Fruit fly (Drosophila melanogaster) whole organism, embryonic: ENCODE data around the gene mthl11.

Experiments
- CG11456 ChIP-seq: fragments of 200-800 bp; sonication (Bioruptor generic); IDR thresholded peaks from 3 replicates; pipeline ENCODE4 v1.3.6; 2022; ENCODE audit warnings: missing biosample characterization, missing genetic modification characterization
- CG12071 ChIP-seq: fragments of 200-800 bp; sonication (Bioruptor generic); optimal IDR thresholded peaks from 3 replicates; lab custom pipeline; 2018; ENCODE audit warnings: missing biosample characterization, mild to moderate bottlenecking, missing genetic modification characterization
- CG12155 ChIP-seq: fragments of 200-800 bp; sonication (Bioruptor generic); optimal IDR thresholded peaks from 3 replicates; lab custom pipeline; 2016; ENCODE audit warnings: missing biosample characterization, missing genetic modification characterization
- CG12769 ChIP-seq: fragments of 200-800 bp; sonication (Bioruptor generic); optimal IDR thresholded peaks from 2 replicates; lab custom pipeline; 2019; ENCODE audit warnings: missing biosample characterization, mild to moderate bottlenecking, missing genetic modification characterization, moderate library complexity
- CG15479 ChIP-seq: fragments of 200-800 bp; sonication (Bioruptor generic); optimal IDR thresholded peaks from 3 replicates; lab custom pipeline; 2019; ENCODE audit warnings: missing biosample characterization, mild to moderate bottlenecking, missing genetic modification characterization, moderate library complexity
- CG17385 ChIP-seq: fragments of 200-800 bp; sonication (Bioruptor generic); optimal IDR thresholded peaks from 3 replicates; lab custom pipeline; 2018; ENCODE audit warnings: missing biosample characterization, mild to moderate bottlenecking, missing genetic modification characterization
- CG17912 ChIP-seq: fragments of 200-800 bp; sonication (Bioruptor generic); optimal IDR thresholded peaks from 2 replicates; lab custom pipeline; 2018; ENCODE audit warnings: missing biosample characterization, mild to moderate bottlenecking, missing genetic modification characterization
- CG18262 ChIP-seq: fragments of 200-800 bp; optimal IDR thresholded peaks from 3 replicates; lab custom pipeline; 2019; ENCODE audit warnings: missing biosample characterization, mild to moderate bottlenecking, missing genetic modification characterization, moderate library complexity
- CG18619 ChIP-seq: fragments of 200-800 bp; sonication (Bioruptor generic); optimal IDR thresholded peaks from 3 replicates; lab custom pipeline; 2017; ENCODE audit warnings: missing biosample characterization, mild to moderate bottlenecking, missing genetic modification characterization
- CG18764 ChIP-seq: fragments of 200-800 bp; sonication (Bioruptor generic); optimal IDR thresholded peaks from 3 replicates; lab custom pipeline; 2016; ENCODE audit warnings: missing biosample characterization, missing genetic modification characterization
- CG2199 ChIP-seq: fragments of 200-800 bp; sonication (Bioruptor generic); IDR thresholded peaks from 3 replicates; pipeline ENCODE4 v1.3.6; 2022; ENCODE audit warnings: missing biosample characterization, missing genetic modification characterization
- CG2875 ChIP-seq: fragments of 200-800 bp; sonication (Bioruptor generic); optimal IDR thresholded peaks from 2 replicates; lab custom pipeline; 2017; ENCODE audit warnings: missing biosample characterization, mild to moderate bottlenecking, missing genetic modification characterization, missing genetic modification reagents
- CG2889 ChIP-seq: fragments of 200-800 bp; sonication (Bioruptor generic); IDR thresholded peaks from 3 replicates; pipeline ENCODE4 v1.3.6; 2022; ENCODE audit warnings: missing biosample characterization, missing genetic modification characterization
- CG5953 ChIP-seq: fragments of 200-800 bp; sonication (Bioruptor generic); IDR thresholded peaks from 2 replicates; pipeline ENCODE4 v1.3.6; 2022; ENCODE audit warnings: missing biosample characterization, missing genetic modification characterization
- CG6654 ChIP-seq: fragments of 200-800 bp; sonication (Bioruptor generic); optimal IDR thresholded peaks from 2 replicates; lab custom pipeline; 2017; ENCODE audit warnings: missing biosample characterization, mild to moderate bottlenecking, missing genetic modification characterization
- CG7556 ChIP-seq: fragments of 200-800 bp; sonication (Bioruptor generic); optimal IDR thresholded peaks from 2 replicates; lab custom pipeline; 2017; ENCODE audit warnings: missing biosample characterization, mild to moderate bottlenecking, missing genetic modification characterization
- CG8089 ChIP-seq: fragments of 200-800 bp; sonication (Bioruptor generic); optimal IDR thresholded peaks from 3 replicates; lab custom pipeline; 2016; ENCODE audit warnings: missing biosample characterization, missing genetic modification characterization
- CG9727 ChIP-seq: fragments of 200-800 bp; sonication (Bioruptor generic); optimal IDR thresholded peaks from 3 replicates; lab custom pipeline; 2017; ENCODE audit warnings: missing biosample characterization, mild to moderate bottlenecking, missing genetic modification characterization
- CG9817 ChIP-seq: fragments of 200-800 bp; sonication (Bioruptor generic); optimal IDR thresholded peaks from 2 replicates; lab custom pipeline; 2018; ENCODE audit warnings: missing biosample characterization, mild to moderate bottlenecking, missing genetic modification characterization, moderate library complexity
- CTCF ChIP-seq: fragments of 200-800 bp; sonication (Bioruptor generic); optimal IDR thresholded peaks from 2 replicates; lab custom pipeline; 2017; ENCODE audit warnings: missing biosample characterization, mild to moderate bottlenecking, missing genetic modification characterization, moderate library complexity
- Mes4 ChIP-seq: fragments of 200-800 bp; sonication (Bioruptor generic); optimal IDR thresholded peaks from 2 replicates; lab custom pipeline; 2016; ENCODE audit warnings: missing biosample characterization, missing genetic modification characterization
- Nf-YA ChIP-seq: fragments of 200-800 bp; sonication (Bioruptor generic); IDR thresholded peaks from 2 replicates; pipeline ENCODE4 v1.3.6; 2022; ENCODE audit warnings: missing biosample characterization, missing genetic modification characterization
- NfI ChIP-seq: fragments of 200-800 bp; sonication (Bioruptor generic); optimal IDR thresholded peaks from 3 replicates; lab custom pipeline; 2018; ENCODE audit warnings: missing biosample characterization, mild to moderate bottlenecking, missing genetic modification characterization, moderate library complexity
- Oaz ChIP-seq: fragments of 200-800 bp; sonication (Bioruptor generic); IDR thresholded peaks from 2 replicates; pipeline ENCODE4 v1.3.6; 2022; ENCODE audit warnings: missing biosample characterization, missing genetic modification characterization
- Pdp1 ChIP-seq, 2 experiments: fragments of 200-800 bp; sonication (Bioruptor generic); optimal IDR thresholded peaks; 3 replicates each; lab custom pipeline; 2016; ENCODE audit warnings: missing biosample characterization in 2 of 2, missing genetic modification characterization in 2 of 2, mild to moderate bottlenecking in 1 of 2, moderate library complexity in 1 of 2
- Ptx1 ChIP-seq: fragments of 200-800 bp; sonication (Bioruptor generic); IDR thresholded peaks from 2 replicates; pipeline ENCODE4 v1.3.6; 2022; ENCODE audit warnings: missing biosample characterization, missing genetic modification characterization
- Sox100B ChIP-seq: fragments of 200-800 bp; sonication (Bioruptor generic); optimal IDR thresholded peaks from 3 replicates; lab custom pipeline; 2018; ENCODE audit warnings: missing biosample characterization, mild to moderate bottlenecking, missing genetic modification characterization
- Ssrp ChIP-seq: fragments of 200-800 bp; sonication (Bioruptor generic); optimal IDR thresholded peaks from 2 replicates; lab custom pipeline; 2018; ENCODE audit warnings: missing biosample characterization, mild to moderate bottlenecking, missing genetic modification characterization, moderate library complexity
- Stat92E ChIP-seq, 3 experiments: fragments of >200 bp in 2 of 3; fragments of 200-800 bp in 1 of 3; sonication (Bioruptor generic) in 1 of 3; optimal IDR thresholded peaks; 2 replicates each; lab custom pipeline; 2017 to 2019; ENCODE audit warnings: missing biosample characterization in 3 of 3, missing genetic modification characterization in 3 of 3, mild to moderate bottlenecking in 1 of 3, moderate library complexity in 1 of 3
- ara ChIP-seq: fragments of 200-800 bp; sonication (Bioruptor generic); IDR thresholded peaks from 2 replicates; pipeline ENCODE4 v1.3.6; 2022; ENCODE audit warnings: missing biosample characterization, missing genetic modification characterization
- ash1 ChIP-seq: fragments of 200-800 bp; sonication (Bioruptor generic); optimal IDR thresholded peaks from 2 replicates; lab custom pipeline; 2018; ENCODE audit warnings: missing biosample characterization, mild to moderate bottlenecking, missing genetic modification characterization
- chn ChIP-seq: fragments of 200-800 bp; sonication (Bioruptor generic); optimal IDR thresholded peaks from 2 replicates; lab custom pipeline; 2016; ENCODE audit warnings: missing biosample characterization, missing genetic modification characterization
- crol ChIP-seq: fragments of 200-800 bp; sonication (Bioruptor generic); IDR thresholded peaks from 2 replicates; pipeline ENCODE4 v1.3.6; 2022; ENCODE audit warnings: missing biosample characterization, missing genetic modification characterization
- da ChIP-seq: fragments of 200-800 bp; sonication (Bioruptor generic); optimal IDR thresholded peaks from 2 replicates; lab custom pipeline; 2016; ENCODE audit warnings: missing biosample characterization, missing genetic modification characterization
- exex ChIP-seq: fragments of 200-800 bp; sonication (Bioruptor generic); optimal IDR thresholded peaks from 4 replicates; lab custom pipeline; 2018; ENCODE audit warnings: missing biosample characterization, mild to moderate bottlenecking, missing genetic modification characterization, moderate library complexity
- eyg ChIP-seq: fragments of 200-800 bp; sonication (Bioruptor generic); optimal IDR thresholded peaks from 3 replicates; lab custom pipeline; 2016; ENCODE audit warnings: missing biosample characterization, missing genetic modification characterization
- fd3F ChIP-seq: fragments of 200-800 bp; sonication (Bioruptor generic); optimal IDR thresholded peaks from 2 replicates; lab custom pipeline; 2018; ENCODE audit warnings: missing biosample characterization, mild to moderate bottlenecking, missing genetic modification characterization, moderate library complexity
- fd64A ChIP-seq: fragments of 200-800 bp; sonication (Bioruptor generic); optimal IDR thresholded peaks from 3 replicates; lab custom pipeline; 2018; ENCODE audit warnings: missing biosample characterization, mild to moderate bottlenecking, missing genetic modification characterization
- gfzf ChIP-seq: fragments of 200-800 bp; sonication (Bioruptor generic); optimal IDR thresholded peaks from 2 replicates; lab custom pipeline; 2016; ENCODE audit warnings: missing biosample characterization, mild to moderate bottlenecking, missing genetic modification characterization, moderate library complexity
- gro ChIP-seq: fragments of 200-800 bp; sonication (Bioruptor generic); optimal IDR thresholded peaks from 2 replicates; lab custom pipeline; 2016; ENCODE audit warnings: missing biosample characterization, missing genetic modification characterization
- gt ChIP-seq: fragments of 200-800 bp; sonication (Bioruptor generic); IDR thresholded peaks from 2 replicates; pipeline ENCODE4 v1.3.6; 2022; ENCODE audit warnings: missing biosample characterization, missing genetic modification characterization
- kay ChIP-seq: fragments of 200-800 bp; sonication (Bioruptor generic); optimal IDR thresholded peaks from 2 replicates; lab custom pipeline; 2016; ENCODE audit warnings: missing biosample characterization, missing genetic modification characterization
- kni ChIP-seq: fragments of 200-800 bp; sonication (Bioruptor generic); optimal IDR thresholded peaks from 3 replicates; lab custom pipeline; 2017; ENCODE audit warnings: mild to moderate bottlenecking, missing biosample characterization, missing genetic modification reagents, missing genetic modification characterization
- luna ChIP-seq: fragments of 200-800 bp; sonication (Bioruptor generic); optimal IDR thresholded peaks from 2 replicates; lab custom pipeline; 2016; ENCODE audit warnings: missing biosample characterization, missing genetic modification characterization
- oc ChIP-seq: fragments of 200-800 bp; sonication (Bioruptor generic); optimal IDR thresholded peaks from 2 replicates; lab custom pipeline; 2018; ENCODE audit warnings: missing biosample characterization, mild to moderate bottlenecking, missing genetic modification characterization, moderate library complexity
- org-1 ChIP-seq: fragments of 200-800 bp; sonication (Bioruptor generic); optimal IDR thresholded peaks from 2 replicates; lab custom pipeline; 2017; ENCODE audit warnings: missing biosample characterization, missing genetic modification characterization
- peb ChIP-seq: fragments of 200-800 bp; sonication (Bioruptor generic); IDR thresholded peaks from 2 replicates; pipeline ENCODE4 v1.3.6; 2022; ENCODE audit warnings: missing biosample characterization, missing genetic modification characterization
- schlank ChIP-seq: fragments of 200-800 bp; sonication (Bioruptor generic); optimal IDR thresholded peaks from 2 replicates; lab custom pipeline; 2018; ENCODE audit warnings: missing biosample characterization, mild to moderate bottlenecking, missing genetic modification characterization
- scrt ChIP-seq: fragments of 200-800 bp; sonication (Bioruptor generic); optimal IDR thresholded peaks from 2 replicates; lab custom pipeline; 2018; ENCODE audit warnings: missing biosample characterization, mild to moderate bottlenecking, missing genetic modification characterization, moderate library complexity
- zfh1 ChIP-seq: fragments of 200-800 bp; sonication (Bioruptor generic); IDR thresholded peaks from 3 replicates; pipeline ENCODE4 v1.3.6; 2022; ENCODE audit warnings: missing biosample characterization, missing genetic modification characterization

The mthl11 gene

DNA sequence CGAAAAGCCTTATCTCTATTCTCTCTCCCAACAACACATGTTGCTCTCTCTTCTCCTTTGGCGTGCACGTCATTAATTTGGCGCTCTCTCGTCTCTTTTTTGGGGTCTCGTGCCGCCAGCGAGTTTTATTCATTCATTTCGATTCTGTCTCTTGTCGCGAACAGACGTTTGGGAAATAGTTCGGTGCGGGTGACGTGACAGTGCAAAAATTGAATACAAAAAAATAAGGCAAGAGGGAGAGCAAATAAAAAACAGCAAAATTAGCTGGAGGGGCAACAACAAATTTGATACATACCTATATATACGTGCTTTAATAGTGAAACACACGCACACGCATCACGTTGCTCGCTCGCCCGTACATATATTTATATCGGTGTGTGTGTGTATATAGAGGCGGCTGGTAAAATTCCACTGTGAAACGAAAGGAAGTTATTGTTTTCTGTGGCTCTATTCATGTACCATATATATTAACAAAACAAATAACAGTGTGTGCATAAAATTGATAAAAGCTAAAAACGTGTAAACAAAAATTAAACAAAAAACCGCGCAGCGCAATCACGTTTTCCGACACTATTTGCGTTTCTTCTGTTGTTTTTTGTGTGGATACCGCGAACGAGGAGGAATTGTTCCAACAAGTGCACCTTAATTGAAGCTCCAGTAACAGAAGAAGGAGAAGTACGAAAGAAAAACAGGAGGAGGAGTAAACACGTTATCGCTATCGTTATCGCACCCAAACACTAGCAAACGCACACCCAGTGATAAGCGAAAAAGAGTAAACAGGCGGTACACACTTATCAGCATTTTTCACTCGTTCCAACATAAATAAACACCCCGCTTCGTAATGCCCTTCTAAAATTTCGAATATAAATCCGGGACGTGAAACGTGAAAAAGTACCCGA is 12.5 kb upstream of the mthl11 start, which contains the start of gene cwo (continued):
- TF ChIP-seq CG18262 (tag; lab: Kevin White, UChicago) (peak; percentile 10), scrt (GFP tag; lab: Kevin White, UChicago) (peak; percentile 48), peb (no peak), CG17912 (GFP tag; lab: Kevin White, UChicago) (no peak), CG8089 (no peak), CG15479 (peak; percentile 12), fd3F (GFP tag; lab: Kevin White, UChicago) (no peak), Oaz (GFP tag; lab: Robert Waterston, UW) (no peak), kni (GFP tag; lab: Kevin White, UChicago) (peak; percentile 76), CG5953 (GFP tag; lab: Robert Waterston, UW) (no peak), Sox100B (GFP tag; lab: Kevin White, UChicago) (peak; percentile 2), eyg (peak; percentile 27), Ssrp (tag; lab: Kevin White, UChicago) (no peak), kay (GFP tag; lab: Kevin White, UChicago) (peak; percentile 9), CG9817 (tag; lab: Kevin White, UChicago) (no peak), CG12071 (GFP tag; lab: Kevin White, UChicago) (peak; percentile 47), gfzf (GFP tag; lab: Kevin White, UChicago) (no peak), CG18764 (no peak), CG12769 (tag; lab: Kevin White, UChicago) (peak; percentile 82), CG2875 (peak; percentile 3), da (GFP tag; lab: Kevin White, UChicago) (peak; percentile 13), CG11456 (GFP tag; lab: Robert Waterston, UW) (no peak), chn (GFP tag; lab: Kevin White, UChicago) (no peak), zfh1 (GFP tag; lab: Robert Waterston, UW) (no peak), schlank (tag; lab: Kevin White, UChicago) (no peak), CG18619 (GFP tag; lab: Kevin White, UChicago) (peak; percentile 42), luna (GFP tag; lab: Kevin White, UChicago) (no peak), exex (tag; lab: Kevin White, UChicago) (peak; percentile 28), fd64A (GFP tag; lab: Kevin White, UChicago) (peak; percentile 59), CG9727 (GFP tag; lab: Kevin White, UChicago) (peak; percentile 37), org-1 (no peak), NfI (GFP tag; lab: Kevin White, UChicago) (peak; percentile 6), CG7556 (GFP tag; lab: Kevin White, UChicago) (no peak), Pdp1 (GFP tag; optimal IDR thresholded peaks at IDR 0.05; lab: Kevin White, UChicago) (peak in 1 of 2 experiments; percentile 49), Stat92E (GFP tag; optimal IDR thresholded peaks at IDR 0.05; lab: Kevin White, UChicago) (peak in 1 of 3 experiments; percentile 44), Mes4 (no peak), CG2199 (GFP tag; lab: Robert Waterston, UW) (no peak), CG2889 (GFP tag; lab: Robert Waterston, UW) (no peak), CG6654 (no peak), CTCF (GFP tag; lab: Kevin White, UChicago) (no peak), Nf-YA (GFP tag; lab: Robert Waterston, UW) (no peak), CG12155 (peak; percentile 14), crol (no peak), ara (GFP tag; lab: Robert Waterston, UW) (no peak), gro (GFP tag; lab: Kevin White, UChicago) (peak; percentile 41), gt (GFP tag; lab: Robert Waterston, UW) (no peak), oc (no peak), Ptx1 (GFP tag; lab: Robert Waterston, UW) (no peak), ash1 (GFP tag; lab: Kevin White, UChicago) (no peak), CG17385 (GFP tag; lab: Kevin White, UChicago) (peak; percentile 2)
